Fruit fly (Drosophila melanogaster) whole organism, embryonic: ENCODE measurements around the gene Prosbeta2R2.

Source experiments
- CG12659 ChIP-seq: fragments of 200-800 bp; sonication (Bioruptor generic); optimal IDR thresholded peaks from 3 replicates; lab custom pipeline; 2017; ENCODE audit warnings: mild to moderate bottlenecking, missing biosample characterization, missing genetic modification reagents, missing genetic modification characterization
- CG12769 ChIP-seq: fragments of 200-800 bp; sonication (Bioruptor generic); optimal IDR thresholded peaks from 2 replicates; lab custom pipeline; 2019; ENCODE audit warnings: missing biosample characterization, mild to moderate bottlenecking, missing genetic modification characterization, moderate library complexity
- CG14050 ChIP-seq: fragments of 200-800 bp; sonication (Bioruptor generic); IDR thresholded peaks from 3 replicates; pipeline ENCODE4 v1.3.6; 2022; ENCODE audit warnings: missing biosample characterization, missing genetic modification characterization
- CG14710 ChIP-seq: fragments of 200-800 bp; sonication (Bioruptor generic); optimal IDR thresholded peaks from 3 replicates; lab custom pipeline; 2019; ENCODE audit warnings: missing biosample characterization, mild to moderate bottlenecking, missing genetic modification characterization, moderate library complexity
- CG1603 ChIP-seq: fragments of 200-800 bp; sonication (Bioruptor generic); optimal IDR thresholded peaks from 2 replicates; lab custom pipeline; 2019; ENCODE audit warnings: missing biosample characterization, mild to moderate bottlenecking, missing genetic modification characterization, moderate library complexity
- CG17385 ChIP-seq: fragments of 200-800 bp; sonication (Bioruptor generic); optimal IDR thresholded peaks from 3 replicates; lab custom pipeline; 2018; ENCODE audit warnings: missing biosample characterization, mild to moderate bottlenecking, missing genetic modification characterization
- CG18011 ChIP-seq: fragments of 200-800 bp; sonication (Bioruptor generic); optimal IDR thresholded peaks from 2 replicates; lab custom pipeline; 2017; ENCODE audit warnings: missing biosample characterization, missing genetic modification characterization, mild to moderate bottlenecking, moderate library complexity, missing genotype
- CG2199 ChIP-seq: fragments of 200-800 bp; sonication (Bioruptor generic); IDR thresholded peaks from 3 replicates; pipeline ENCODE4 v1.3.6; 2022; ENCODE audit warnings: missing biosample characterization, missing genetic modification characterization
- CG2678 ChIP-seq: fragments of 200-800 bp; sonication (Bioruptor generic); optimal IDR thresholded peaks from 3 replicates; lab custom pipeline; 2019; ENCODE audit warnings: missing biosample characterization, mild to moderate bottlenecking, missing genetic modification characterization, moderate library complexity
- CG30020 ChIP-seq: fragments of 200-800 bp; optimal IDR thresholded peaks from 2 replicates; lab custom pipeline; 2019; ENCODE audit warnings: missing biosample characterization, mild to moderate bottlenecking, missing genetic modification characterization, moderate library complexity
- CG31441 ChIP-seq: fragments of 200-800 bp; sonication (Bioruptor generic); IDR thresholded peaks from 2 replicates; pipeline ENCODE4 v1.3.6; 2022; ENCODE audit warnings: missing biosample characterization, missing genetic modification characterization
- CG33213 ChIP-seq: fragments of 200-800 bp; sonication (Bioruptor generic); optimal IDR thresholded peaks from 3 replicates; lab custom pipeline; 2016; ENCODE audit warnings: missing biosample characterization, missing genetic modification characterization
- CG34224 ChIP-seq: fragments of 200-800 bp; sonication (Bioruptor generic); IDR thresholded peaks from 3 replicates; pipeline ENCODE4 v1.3.6; 2022; ENCODE audit warnings: missing biosample characterization, missing genetic modification characterization; ENCODE audit not compliant: partially characterized antibody
- CG34376 ChIP-seq: fragments of 200-800 bp; sonication (Bioruptor generic); optimal IDR thresholded peaks from 2 replicates; lab custom pipeline; 2018; ENCODE audit warnings: missing biosample characterization, mild to moderate bottlenecking, missing genetic modification characterization
- CG3995 ChIP-seq: fragments of 200-800 bp; sonication (Bioruptor generic); optimal IDR thresholded peaks from 3 replicates; lab custom pipeline; 2016; ENCODE audit warnings: missing biosample characterization, missing genetic modification characterization
- CG4820 ChIP-seq: fragments of 200-800 bp; sonication (Bioruptor generic); optimal IDR thresholded peaks from 3 replicates; lab custom pipeline; 2016; ENCODE audit warnings: missing biosample characterization, missing genetic modification characterization
- CG6683 ChIP-seq: fragments of 200-800 bp; sonication (Bioruptor generic); optimal IDR thresholded peaks from 2 replicates; lab custom pipeline; 2017; ENCODE audit warnings: missing biosample characterization, mild to moderate bottlenecking, missing genetic modification characterization, missing genetic modification reagents
- CG6765 ChIP-seq: fragments of 200-800 bp; sonication (Bioruptor generic); optimal IDR thresholded peaks from 3 replicates; lab custom pipeline; 2017; ENCODE audit warnings: missing biosample characterization, mild to moderate bottlenecking, missing genetic modification characterization
- CG7271 ChIP-seq: fragments of 200-800 bp; sonication (Bioruptor generic); optimal IDR thresholded peaks from 2 replicates; lab custom pipeline; 2018; ENCODE audit warnings: missing biosample characterization, mild to moderate bottlenecking, missing genetic modification characterization, moderate library complexity
- CG9817 ChIP-seq: fragments of 200-800 bp; sonication (Bioruptor generic); optimal IDR thresholded peaks from 2 replicates; lab custom pipeline; 2018; ENCODE audit warnings: missing biosample characterization, mild to moderate bottlenecking, missing genetic modification characterization, moderate library complexity
- E2f2 ChIP-seq: fragments of 200-800 bp; sonication (Bioruptor generic); IDR thresholded peaks from 2 replicates; pipeline ENCODE4 v1.3.6; 2022; ENCODE audit warnings: missing biosample characterization, missing genetic modification characterization
- Eip74EF ChIP-seq, 2 experiments: fragments of 200-800 bp in 1 of 2; fragments of >200 bp in 1 of 2; sonication (Bioruptor generic) in 1 of 2; optimal IDR thresholded peaks; 2 replicates each; lab custom pipeline; 2017 to 2019; ENCODE audit warnings: missing biosample characterization in 2 of 2, missing genetic modification characterization in 2 of 2, mild to moderate bottlenecking in 1 of 2, moderate library complexity in 1 of 2
- Elba2 ChIP-seq: fragments of 200-800 bp; sonication (Bioruptor generic); optimal IDR thresholded peaks from 3 replicates; lab custom pipeline; 2016; ENCODE audit warnings: missing biosample characterization, missing genetic modification characterization
- HmgZ ChIP-seq: fragments of 200-800 bp; sonication (Bioruptor generic); optimal IDR thresholded peaks from 2 replicates; lab custom pipeline; 2018; ENCODE audit warnings: missing biosample characterization, mild to moderate bottlenecking, missing genetic modification characterization
- MBD-R2 ChIP-seq: fragments of 200-800 bp; sonication (Bioruptor generic); IDR thresholded peaks from 2 replicates; pipeline ENCODE4 v1.3.6; 2022; ENCODE audit warnings: missing biosample characterization, missing genetic modification characterization
- Med ChIP-seq: fragments of 200-800 bp; sonication (Bioruptor generic); peaks from one replicate; lab custom pipeline; 2016; ENCODE audit warnings: missing biosample characterization, missing genetic modification characterization, mild to moderate bottlenecking, inconsistent platforms, moderate library complexity
- Myb ChIP-seq: fragments of 200-800 bp; sonication (Bioruptor generic); optimal IDR thresholded peaks from 2 replicates; lab custom pipeline; 2016; ENCODE audit warnings: missing biosample characterization, missing genetic modification characterization
- Usf ChIP-seq: fragments of 200-800 bp; sonication (Bioruptor generic); optimal IDR thresholded peaks from 2 replicates; lab custom pipeline; 2017; ENCODE audit warnings: missing genotype, missing biosample characterization, missing genetic modification characterization
- bbx ChIP-seq: fragments of 200-800 bp; sonication (Bioruptor generic); IDR thresholded peaks from 2 replicates; pipeline ENCODE4 v1.3.6; 2022; ENCODE audit warnings: missing biosample characterization, missing genetic modification characterization; ENCODE audit not compliant: partially characterized antibody
- chinmo ChIP-seq: fragments of 200-800 bp; sonication (Bioruptor generic); IDR thresholded peaks from 4 replicates; pipeline ENCODE4 v1.3.6; 2022; ENCODE audit warnings: missing biosample characterization, missing genetic modification characterization; ENCODE audit not compliant: partially characterized antibody
- da ChIP-seq: fragments of 200-800 bp; sonication (Bioruptor generic); optimal IDR thresholded peaks from 2 replicates; lab custom pipeline; 2016; ENCODE audit warnings: missing biosample characterization, missing genetic modification characterization
- disco-r ChIP-seq: fragments of 200-800 bp; sonication (Bioruptor generic); optimal IDR thresholded peaks from 2 replicates; lab custom pipeline; 2016; ENCODE audit warnings: missing biosample characterization, missing genetic modification characterization
- dm ChIP-seq: fragments of 200-800 bp; sonication (Bioruptor generic); optimal IDR thresholded peaks from 3 replicates; lab custom pipeline; 2016; ENCODE audit warnings: missing biosample characterization, missing genetic modification characterization
- eyg ChIP-seq: fragments of 200-800 bp; sonication (Bioruptor generic); optimal IDR thresholded peaks from 3 replicates; lab custom pipeline; 2016; ENCODE audit warnings: missing biosample characterization, missing genetic modification characterization
- gcm ChIP-seq: fragments of 200-800 bp; sonication (Bioruptor generic); optimal IDR thresholded peaks from 2 replicates; lab custom pipeline; 2019; ENCODE audit warnings: missing biosample characterization, mild to moderate bottlenecking, missing genetic modification characterization, moderate library complexity
- gfzf ChIP-seq: fragments of 200-800 bp; sonication (Bioruptor generic); optimal IDR thresholded peaks from 2 replicates; lab custom pipeline; 2016; ENCODE audit warnings: missing biosample characterization, mild to moderate bottlenecking, missing genetic modification characterization, moderate library complexity
- grau ChIP-seq: fragments of 200-800 bp; optimal IDR thresholded peaks from 3 replicates; lab custom pipeline; 2019; ENCODE audit warnings: missing biosample characterization, mild to moderate bottlenecking, missing genetic modification characterization, moderate library complexity
- mirr ChIP-seq: fragments of 200-800 bp; sonication (Bioruptor generic); optimal IDR thresholded peaks from 3 replicates; lab custom pipeline; 2018; ENCODE audit warnings: missing biosample characterization, mild to moderate bottlenecking, missing genetic modification characterization
- mld ChIP-seq: fragments of 200-800 bp; sonication (Bioruptor generic); IDR thresholded peaks from 3 replicates; pipeline ENCODE4 v1.3.6; 2022; ENCODE audit warnings: missing biosample characterization, missing genetic modification characterization; ENCODE audit not compliant: partially characterized antibody
- nom ChIP-seq: fragments of 200-800 bp; sonication (Bioruptor generic); optimal IDR thresholded peaks from 2 replicates; lab custom pipeline; 2017; ENCODE audit warnings: missing biosample characterization, missing genetic modification characterization, mild to moderate bottlenecking, moderate library complexity, missing genetic modification reagents
- p53 ChIP-seq: fragments of 200-800 bp; sonication (Bioruptor generic); optimal IDR thresholded peaks from 2 replicates; lab custom pipeline; 2016; ENCODE audit warnings: missing biosample characterization, missing genetic modification characterization
- pzg ChIP-seq: fragments of 200-800 bp; sonication (Bioruptor generic); optimal IDR thresholded peaks from 3 replicates; lab custom pipeline; 2018; ENCODE audit warnings: missing biosample characterization, mild to moderate bottlenecking, missing genetic modification characterization, moderate library complexity
- repo ChIP-seq: fragments of 200-800 bp; sonication (Bioruptor generic); optimal IDR thresholded peaks from 2 replicates; lab custom pipeline; 2016; ENCODE audit warnings: missing biosample characterization, missing genetic modification characterization
- sens-2 ChIP-seq: fragments of 200-800 bp; sonication (Bioruptor generic); IDR thresholded peaks from 2 replicates; pipeline ENCODE4 v1.3.6; 2022; ENCODE audit warnings: missing biosample characterization, missing genetic modification characterization
- stc ChIP-seq: fragments of 200-800 bp; sonication (Bioruptor generic); IDR thresholded peaks from 2 replicates; pipeline ENCODE4 v1.3.6; 2022; ENCODE audit warnings: missing biosample characterization, missing genetic modification characterization
- sug ChIP-seq: fragments of 200-800 bp; optimal IDR thresholded peaks from 2 replicates; lab custom pipeline; 2019; ENCODE audit warnings: missing biosample characterization, mild to moderate bottlenecking, missing genetic modification characterization, moderate library complexity
- tap ChIP-seq: fragments of 200-800 bp; optimal IDR thresholded peaks from 3 replicates; lab custom pipeline; 2019; ENCODE audit warnings: missing biosample characterization, mild to moderate bottlenecking, missing genetic modification characterization, moderate library complexity
- wek ChIP-seq: fragments of 200-800 bp; sonication (Bioruptor generic); optimal IDR thresholded peaks from 3 replicates; lab custom pipeline; 2018; ENCODE audit warnings: missing biosample characterization, mild to moderate bottlenecking, missing genetic modification characterization, moderate library complexity
- z ChIP-seq: fragments of 200-800 bp; sonication (Bioruptor generic); IDR thresholded peaks from 3 replicates; pipeline ENCODE4 v1.3.6; 2022; ENCODE audit warnings: missing biosample characterization, missing genetic modification characterization

Gene Prosbeta2R2

dm6 chr3R:5223135-5223534, 3.8 kb upstream of the Prosbeta2R2 start, which contains the start of gene CG2604 (continued):
- TF ChIP-seq CG34376 (peak; percentile 35), Med (GFP tag; lab: Kevin White, UChicago) (peak; percentile 74), Elba2 (GFP tag; lab: Kevin White, UChicago) (peak; percentile 50), CG3995 (GFP tag; lab: Kevin White, UChicago) (peak; percentile 65), wek (GFP tag; lab: Kevin White, UChicago) (peak; percentile 87), sug (tag; lab: Kevin White, UChicago) (peak; percentile 23), HmgZ (tag; lab: Kevin White, UChicago) (peak; percentile 10), pzg (peak; percentile 45), Myb (peak; percentile 23), CG33213 (GFP tag; lab: Kevin White, UChicago) (no peak), gfzf (GFP tag; lab: Kevin White, UChicago) (peak; percentile 31), repo (GFP tag; lab: Kevin White, UChicago) (no peak), CG31441 (GFP tag; lab: Robert Waterston, UW) (no peak), CG2678 (tag; lab: Kevin White, UChicago) (no peak), CG2199 (GFP tag; lab: Robert Waterston, UW) (0 out of 3 replicates have a peak, but pooled peaks have one; percentile 28), mld (GFP tag; lab: Robert Waterston, UW) (no peak), mirr (GFP tag; lab: Kevin White, UChicago) (peak; percentile 31), da (GFP tag; lab: Kevin White, UChicago) (no peak), CG9817 (tag; lab: Kevin White, UChicago) (no peak), stc (no peak)

- TF ChIP-seq CG30020 (tag; lab: Kevin White, UChicago) (no peak), CG7271 (tag; lab: Kevin White, UChicago) (peak; percentile 55), wek (GFP tag; lab: Kevin White, UChicago) (no peak), MBD-R2 (peak; percentile 36; the same call in 1 of the 2 replicates), nom (peak; percentile 67), Usf (GFP tag; lab: Kevin White, UChicago) (no peak), CG12769 (tag; lab: Kevin White, UChicago) (peak; percentile 17), E2f2 (GFP tag; lab: Robert Waterston, UW) (peak; percentile 85), CG17385 (GFP tag; lab: Kevin White, UChicago) (peak; percentile 28), z (GFP tag; lab: Robert Waterston, UW) (no peak), eyg (no peak), CG14710 (tag; lab: Kevin White, UChicago) (peak; percentile 59), chinmo (GFP tag; lab: Robert Waterston, UW) (no peak), disco-r (GFP tag; lab: Kevin White, UChicago) (no peak), tap (tag; lab: Kevin White, UChicago) (no peak), bbx (GFP tag; lab: Robert Waterston, UW) (peak; percentile 28; the same call in 1 of the 2 replicates), Eip74EF (GFP tag; optimal IDR thresholded peaks at IDR 0.05; lab: Kevin White, UChicago) (no peak), dm (GFP tag; lab: Kevin White, UChicago) (peak; percentile 6), CG4820 (GFP tag; lab: Kevin White, UChicago) (no peak), gcm (GFP tag; lab: Kevin White, UChicago) (peak; percentile 12), grau (peak; percentile 25), CG12659 (peak; percentile 54), CG14050 (GFP tag; lab: Robert Waterston, UW) (no peak), CG1603 (tag; lab: Kevin White, UChicago) (peak; percentile 59), CG18011 (GFP tag; lab: Kevin White, UChicago) (no peak), sens-2 (GFP tag; lab: Robert Waterston, UW) (no peak), p53 (GFP tag; lab: Kevin White, UChicago) (no peak), CG6683 (no peak), CG34224 (no peak), CG6765 (GFP tag; lab: Kevin White, UChicago) (no peak)
These were observed 2.0 kb downstream of the Prosbeta2R2 start, which contains the start of gene cno for dm6 chr3R:5217278-5217714. TSS of gene cno (minus strand) at chr3R:5217456.
